Worm (Caenorhabditis elegans) whole organism, young adult: ENCODE data around the gene C14B1.3.

Source experiments
- F10E7.11 ChIP-seq: sonication (generic microtip); optimal IDR thresholded peaks from 2 replicates; lab custom pipeline; 2017; ENCODE audit warnings: mild to moderate bottlenecking, missing genetic modification characterization, moderate library complexity, missing compliant biosample characterization
- F37B4.10 ChIP-seq: fragments of 200-800 bp; sonication (Bioruptor generic); IDR thresholded peaks from 2 replicates; pipeline ENCODE4 v1.3.6; 2022; ENCODE audit warnings: missing genetic modification characterization, missing compliant biosample characterization
- aptf-2 ChIP-seq: fragments of 200-800 bp; sonication (Bioruptor generic); conservative IDR thresholded peaks from 2 replicates; pipeline ENCODE4 v1.3.6; 2022; ENCODE audit warnings: missing genetic modification reagents, missing genetic modification characterization, missing compliant biosample characterization
- bed-2 ChIP-seq: fragments of 200-800 bp; sonication (Bioruptor generic); IDR thresholded peaks from 2 replicates; pipeline ENCODE4 v1.3.6; 2022; ENCODE audit warnings: missing genetic modification reagents, missing genetic modification characterization, missing compliant biosample characterization
- ceh-58 ChIP-seq: fragments of 200-800 bp; sonication (Bioruptor generic); IDR thresholded peaks from 2 replicates; pipeline ENCODE4 v1.3.6; 2022; ENCODE audit warnings: missing genetic modification characterization, missing compliant biosample characterization
- ekl-4 ChIP-seq: fragments of 200-800 bp; sonication (Bioruptor generic); IDR thresholded peaks from 2 replicates; pipeline ENCODE4 v1.3.6; 2022; ENCODE audit warnings: missing genetic modification reagents, missing genetic modification characterization, missing compliant biosample characterization
- ets-4 ChIP-seq: fragments of 200-800 bp; sonication (Bioruptor generic); optimal IDR thresholded peaks from 2 replicates; lab custom pipeline; 2018; ENCODE audit warnings: mild to moderate bottlenecking, missing genetic modification characterization, missing compliant biosample characterization
- lin-35 ChIP-seq, 3 experiments: fragments of 150-350 bp in 2 of 3; sonication (generic microtip) in 1 of 3; optimal IDR thresholded peaks; 2 replicates each; lab custom pipeline; 2014 to 2018; ENCODE audit warnings: missing biosample characterization in 3 of 3, missing genetic modification characterization in 3 of 3, missing genetic modification reagents in 3 of 3
- lsl-1 ChIP-seq: fragments of 200-800 bp; sonication (Bioruptor generic); optimal IDR thresholded peaks from 2 replicates; lab custom pipeline; 2018; ENCODE audit warnings: mild to moderate bottlenecking, missing genetic modification characterization, moderate library complexity, missing compliant biosample characterization
- nhr-80 ChIP-seq: sonication (generic microtip); optimal IDR thresholded peaks from 2 replicates; lab custom pipeline; 2016; ENCODE audit warnings: missing genetic modification characterization, missing compliant biosample characterization
- snpc-1.3 ChIP-seq: sonication (generic microtip); optimal IDR thresholded peaks from 2 replicates; lab custom pipeline; 2017; ENCODE audit warnings: missing genetic modification characterization, mild to moderate bottlenecking, missing compliant biosample characterization, antibody characterized with exemption, moderate library complexity, missing genotype, missing genetic modification reagents; ENCODE audit not compliant: insufficient read depth
- zfh-2 ChIP-seq: fragments of 200-800 bp; sonication (Bioruptor generic); conservative IDR thresholded peaks from 2 replicates; pipeline ENCODE4 v1.3.6; 2022; ENCODE audit warnings: missing genetic modification reagents, missing genetic modification characterization, missing compliant biosample characterization
- ztf-22 ChIP-seq: fragments of 200-800 bp; sonication (Bioruptor generic); optimal IDR thresholded peaks from 2 replicates; lab custom pipeline; 2018; ENCODE audit warnings: mild to moderate bottlenecking, missing genetic modification characterization, moderate library complexity, missing compliant biosample characterization

- TF ChIP-seq nhr-80 (tag; lab: Kevin White, UChicago) (no peak), bed-2 (GFP tag; lab: Robert Waterston, UW) (no peak), F10E7.11 (tag; lab: Kevin White, UChicago) (no peak), aptf-2 (GFP tag; lab: Robert Waterston, UW) (no peak), lsl-1 (GFP tag; lab: Kevin White, UChicago) (no peak), ztf-22 (no peak), lin-35 (GFP tag; optimal IDR thresholded peaks at IDR 0.05; lab: Kevin White, UChicago) (no peak), zfh-2 (GFP tag; lab: Robert Waterston, UW) (no peak), ets-4 (no peak), snpc-1.3 (tag; lab: Kevin White, UChicago) (no peak), ceh-58 (no peak), ekl-4 (GFP tag; lab: Robert Waterston, UW) (no peak), F37B4.10 (GFP tag; lab: Robert Waterston, UW) (no peak)
Observed at ce11 chrIII:3743367-3743766, 40.0 kb downstream of the C14B1.3 start.
